Worm (Caenorhabditis elegans): Measurements from ENCODE around the gene E_BE45912.2.
"Not testable (repeated sequence)": the region's sequence is repeated elsewhere in the genome, so short reads cannot be mapped to it uniquely, and the experiment has no call there.

Gene E_BE45912.2

ce11 chrIII:1076383-1076782, 45.5 kb upstream of the E_BE45912.2 start, which contains the start of gene uaf-1:
TSS of gene uaf-1 (minus strand) at chrIII:1076555.
- not testable (repeated sequence) for TF ChIP-seq egl-27 (tag; optimal IDR thresholded peaks at IDR 0.05); nhr-67 (tag; optimal IDR thresholded peaks at IDR 0.05); unc-62 (GFP tag; optimal IDR thresholded peaks at IDR 0.05)

ce11 chrIII:1074152-1074551, 43.2 kb upstream of the E_BE45912.2 start:
- TF ChIP-seq sea-2 (GFP tag; optimal IDR thresholded peaks at IDR 0.05): no peak
- no peak for TF ChIP-seq pqm-1 (tag; optimal IDR thresholded peaks at IDR 0.05)
- TF ChIP-seq nhr-12 (tag; optimal IDR thresholded peaks at IDR 0.05): no peak
- no peak for TF ChIP-seq snpc-4 (tag; optimal IDR thresholded peaks at IDR 0.05)
- no peak for TF ChIP-seq egl-5 (tag; optimal IDR thresholded peaks at IDR 0.05)
- TF ChIP-seq ztf-4 (tag; optimal IDR thresholded peaks at IDR 0.05): no peak
- no peak for TF ChIP-seq tbx-2 (tag; optimal IDR thresholded peaks at IDR 0.05)
- TF ChIP-seq nhr-237 (tag; optimal IDR thresholded peaks at IDR 0.05): no peak
- TF ChIP-seq aly-2 (tag; optimal IDR thresholded peaks at IDR 0.05): no peak
- TF ChIP-seq daf-12 (tag; optimal IDR thresholded peaks at IDR 0.05): no peak
- TF ChIP-seq ceh-16 (tag; optimal IDR thresholded peaks at IDR 0.05): no peak
- TF ChIP-seq elt-3 (tag; optimal IDR thresholded peaks at IDR 0.05): no peak
- TF ChIP-seq ZK546.5 (tag; optimal IDR thresholded peaks at IDR 0.05): no peak
- TF ChIP-seq nhr-11 (tag; optimal IDR thresholded peaks at IDR 0.05): no peak
- no peak for TF ChIP-seq egl-27 (tag; optimal IDR thresholded peaks at IDR 0.05)

ce11 chrIII:1059961-1060360, 29.1 kb upstream of the E_BE45912.2 start, which contains the start of gene BE0003N10.6:
TSS of gene BE0003N10.6 (minus strand) at chrIII:1060061.
- TF ChIP-seq ZK546.5 (tag; optimal IDR thresholded peaks at IDR 0.05) (no peak), jun-1 (tag; optimal IDR thresholded peaks at IDR 0.05) (no peak), sea-2 (GFP tag; optimal IDR thresholded peaks at IDR 0.05) (no peak), fos-1 (tag; optimal IDR thresholded peaks at IDR 0.05) (no peak), ama-1 (optimal IDR thresholded peaks at IDR 0.05) (no peak), zag-1 (tag; optimal IDR thresholded peaks at IDR 0.05) (no peak), ceh-9 (tag; optimal IDR thresholded peaks at IDR 0.05) (no peak), snpc-4 (tag; optimal IDR thresholded peaks at IDR 0.05) (no peak), hmg-11 (tag; optimal IDR thresholded peaks at IDR 0.05) (no peak), pqm-1 (tag; optimal IDR thresholded peaks at IDR 0.05) (no peak), lin-39 (tag; optimal IDR thresholded peaks at IDR 0.05) (no peak), elt-1 (tag; optimal IDR thresholded peaks at IDR 0.05) (no peak), fkh-2 (tag; optimal IDR thresholded peaks at IDR 0.05) (no peak), nhr-67 (tag; optimal IDR thresholded peaks at IDR 0.05) (no peak), lin-15B (tag; optimal IDR thresholded peaks at IDR 0.05) (no peak), elt-3 (tag; optimal IDR thresholded peaks at IDR 0.05) (no peak), mdl-1 (tag; optimal IDR thresholded peaks at IDR 0.05) (no peak), ceh-82 (tag; optimal IDR thresholded peaks at IDR 0.05) (no peak), nhr-28 (tag; optimal IDR thresholded peaks at IDR 0.05) (no peak), nhr-77 (tag; optimal IDR thresholded peaks at IDR 0.05) (no peak)

ce11 chrIII:1058881-1059280, 28.0 kb upstream of the E_BE45912.2 start:
- TF ChIP-seq ceh-28 (tag; optimal IDR thresholded peaks at IDR 0.05) (peak; percentile 57), ama-1 (optimal IDR thresholded peaks at IDR 0.05) (no peak), aly-2 (tag; optimal IDR thresholded peaks at IDR 0.05) (no peak), ztf-11 (tag; optimal IDR thresholded peaks at IDR 0.05) (no peak), tbx-2 (tag; optimal IDR thresholded peaks at IDR 0.05) (no peak), unc-62 (GFP tag; optimal IDR thresholded peaks at IDR 0.05) (no peak)

- TF ChIP-seq ztf-11 (tag; optimal IDR thresholded peaks at IDR 0.05) (no peak), nhr-12 (tag; optimal IDR thresholded peaks at IDR 0.05) (no peak), ceh-16 (tag; optimal IDR thresholded peaks at IDR 0.05) (no peak), egl-27 (tag; optimal IDR thresholded peaks at IDR 0.05) (no peak), mml-1 (tag; optimal IDR thresholded peaks at IDR 0.05) (no peak), nhr-11 (tag; optimal IDR thresholded peaks at IDR 0.05) (no peak), snpc-4 (tag; optimal IDR thresholded peaks at IDR 0.05) (no peak), ceh-28 (tag; optimal IDR thresholded peaks at IDR 0.05) (peak; percentile 94), nhr-237 (tag; optimal IDR thresholded peaks at IDR 0.05) (no peak)
Observed at ce11 chrIII:1058074-1058473, 27.2 kb upstream of the E_BE45912.2 start.

All from whole organism, L3 larva.